Worm (Caenorhabditis elegans) whole organism, dauer: ENCODE data around the gene ani-2.

Source experiments
- unc-62 ChIP-seq: sonication (generic microtip); optimal IDR thresholded peaks from 2 replicates; lab custom pipeline; 2017; ENCODE audit warnings: missing biosample characterization, missing genetic modification reagents, missing genetic modification characterization

Gene ani-2

DNA sequence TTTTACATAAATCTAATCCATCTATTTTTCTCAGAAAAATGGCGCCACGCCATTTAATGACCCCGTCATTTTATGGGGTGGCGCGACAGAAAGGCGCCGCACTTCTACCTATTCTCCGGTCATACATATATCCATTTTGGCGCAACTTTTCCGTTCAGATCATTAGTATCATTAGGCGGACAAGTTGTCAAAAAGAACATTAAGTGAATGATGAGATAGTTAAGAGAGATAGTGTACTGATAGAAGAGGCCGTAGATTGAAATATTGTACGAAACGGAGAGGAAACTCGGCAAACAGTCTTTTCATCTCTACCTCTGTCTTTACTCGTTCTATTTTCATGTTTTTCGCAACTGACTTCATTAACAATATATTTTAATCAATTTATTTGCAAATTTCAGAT is 41.1 kb downstream of the ani-2 start, which contains the start of gene sma-6:
TSS of gene sma-6 (plus strand) at position 399 of the 400 bp plus-strand sequence.
- TF ChIP-seq unc-62 (GFP tag; lab: Kevin White, UChicago), result no peak

DNA sequence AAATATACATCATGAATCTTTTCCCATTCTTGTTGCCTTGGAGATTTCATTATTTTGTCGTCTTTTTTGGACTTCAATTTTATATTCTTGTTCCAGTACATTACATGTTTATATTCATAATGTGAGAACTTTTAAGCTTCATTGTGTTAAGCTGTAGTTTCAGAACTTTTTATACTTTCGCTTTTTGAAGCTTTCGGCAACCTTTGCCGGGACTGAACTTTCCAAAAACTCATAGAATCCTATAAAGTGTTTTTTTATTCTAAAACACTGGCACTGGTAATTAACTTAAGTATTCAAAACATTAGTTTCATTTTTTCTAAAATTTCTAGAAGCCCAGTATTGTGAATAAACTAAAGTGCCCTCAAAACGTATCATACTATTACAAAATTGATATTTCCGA is 42.2 kb downstream of the ani-2 start, which contains the start of gene C32D5.4:
TSS of gene C32D5.4 (minus strand) at position 101 of the 400 bp plus-strand sequence.
- TF ChIP-seq unc-62 (GFP tag; lab: Kevin White, UChicago), result no peak

DNA sequence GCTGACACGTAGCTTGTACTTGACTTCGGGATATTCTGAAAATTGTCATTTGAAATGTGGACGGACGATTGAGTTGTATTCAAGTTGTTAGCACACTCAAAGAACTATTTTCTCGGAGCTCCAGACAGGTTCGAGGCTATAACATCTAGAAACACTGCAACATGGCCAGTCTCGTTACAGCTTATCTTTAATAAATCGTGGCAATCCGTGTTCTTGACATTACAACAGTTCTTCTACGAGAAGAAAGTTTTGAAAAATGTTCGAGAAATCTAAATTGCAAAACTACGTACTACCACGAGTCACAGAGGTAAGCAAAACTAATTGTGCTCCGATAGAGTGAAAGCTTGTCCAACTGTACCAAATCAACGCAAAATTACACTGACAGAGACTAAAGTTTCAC is 43.1 kb downstream of the ani-2 start:
- no peak for TF ChIP-seq unc-62 (GFP tag; lab: Kevin White, UChicago)

DNA sequence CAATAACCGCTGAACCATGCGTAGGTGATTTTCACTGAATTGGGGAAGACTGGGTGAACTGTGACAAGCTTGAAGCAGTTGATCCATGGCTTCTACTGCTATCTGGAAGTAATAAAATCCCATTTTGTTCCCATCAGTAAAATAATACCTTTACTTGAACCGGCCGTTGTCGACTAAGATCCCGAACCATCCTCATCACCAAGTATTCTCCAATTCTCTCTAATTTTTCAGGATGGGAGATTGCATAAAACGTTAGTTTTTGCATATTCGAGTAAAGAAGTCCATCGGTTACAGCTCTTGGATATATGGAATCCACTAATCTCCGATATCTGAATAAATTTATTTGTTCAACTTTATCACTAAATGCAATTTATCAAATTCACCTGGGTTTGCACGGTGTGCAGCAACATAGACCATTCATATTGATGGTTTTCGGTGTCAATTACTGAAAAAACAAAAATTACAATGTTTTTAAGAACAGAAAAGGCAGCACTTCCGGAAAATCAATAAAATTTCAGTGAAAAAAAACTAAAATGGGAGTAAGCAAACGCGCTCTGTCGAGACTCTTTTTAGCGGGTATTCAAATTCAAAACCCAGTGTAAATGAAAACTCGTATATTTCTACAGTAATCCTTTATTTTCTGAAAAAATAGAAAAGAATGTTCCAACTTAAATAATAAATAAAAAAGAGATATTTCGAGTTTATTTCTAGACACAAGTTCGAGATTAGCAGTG is 44.3 kb downstream of the ani-2 start, which contains the start of gene efr-3:
TSS of gene efr-3 (minus strand) at position 505 of the 734 bp plus-strand sequence.
- no peak for TF ChIP-seq unc-62 (GFP tag; lab: Kevin White, UChicago)

DNA sequence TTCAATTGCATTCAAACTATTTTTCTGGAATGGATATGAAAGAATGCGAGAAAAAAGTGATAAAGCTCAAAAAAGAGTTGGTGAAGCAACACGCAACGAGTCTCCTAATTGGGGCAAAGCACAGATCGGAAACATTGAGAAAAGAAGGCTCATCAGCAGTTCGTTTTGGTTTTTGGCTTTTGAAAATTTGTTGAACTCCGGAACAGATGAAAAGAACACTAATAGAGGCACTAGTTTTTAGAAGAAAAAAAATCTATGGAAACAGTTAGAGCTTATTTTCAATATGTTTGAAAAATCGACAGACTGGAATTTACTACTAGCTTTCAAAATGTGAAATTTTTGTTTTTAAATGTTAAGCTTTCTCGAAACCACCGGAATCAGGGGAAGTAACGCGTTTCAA is 53.3 kb downstream of the ani-2 start:
- no peak for TF ChIP-seq unc-62 (GFP tag; lab: Kevin White, UChicago)

DNA sequence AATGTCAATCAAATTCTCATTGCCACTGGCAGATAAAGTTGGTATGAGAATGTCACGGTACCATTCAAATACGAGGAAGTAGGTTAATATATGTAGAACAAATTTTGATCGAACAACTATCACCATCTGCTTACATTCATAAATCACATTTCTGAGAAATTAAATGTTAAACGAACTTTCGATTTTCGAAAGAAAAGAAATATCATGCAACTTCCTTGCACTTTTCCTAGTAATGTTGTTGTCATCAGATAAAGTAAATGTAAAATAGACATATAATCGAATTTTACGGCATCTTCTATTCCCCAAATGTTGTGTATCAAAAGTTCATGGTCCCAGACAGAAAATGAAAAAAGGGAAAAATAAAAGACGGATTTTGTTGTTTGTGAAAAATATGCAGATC is 53.7 kb downstream of the ani-2 start:
- TF ChIP-seq unc-62 (GFP tag; lab: Kevin White, UChicago), result no peak
